Worm (Caenorhabditis elegans) whole organism, L2 larva: ENCODE data around the gene ver-1.

Experiments
- F13H6.1 ChIP-seq: sonication (generic microtip); optimal IDR thresholded peaks from 2 replicates; lab custom pipeline; 2016; ENCODE audit warnings: missing genetic modification characterization, missing compliant biosample characterization
- Y55F3AM.14 ChIP-seq: fragments of 200-800 bp; sonication (Bioruptor generic); optimal IDR thresholded peaks from 2 replicates; lab custom pipeline; 2018; ENCODE audit warnings: mild to moderate bottlenecking, missing genetic modification characterization, missing compliant biosample characterization
- ama-1 ChIP-seq: fragments of 150-350 bp; optimal IDR thresholded peaks from 2 replicates; lab custom pipeline; 2018; ENCODE audit warnings: inconsistent platforms
- elt-3 ChIP-seq: sonication (generic microtip); optimal IDR thresholded peaks from 2 replicates; lab custom pipeline; 2017; ENCODE audit warnings: missing biosample characterization, missing genetic modification characterization
- lin-13 ChIP-seq: fragments of 150-350 bp; optimal IDR thresholded peaks from 2 replicates; lab custom pipeline; 2014; ENCODE audit warnings: missing biosample characterization, missing genetic modification reagents, missing genetic modification characterization
- lin-39 ChIP-seq: fragments of 150-350 bp; optimal IDR thresholded peaks from 2 replicates; lab custom pipeline; 2014; ENCODE audit warnings: missing biosample characterization, missing genetic modification reagents, missing genetic modification characterization
- lsy-2 ChIP-seq, 2 experiments: fragments of 150-350 bp in 1 of 2; sonication (generic microtip) in 1 of 2; optimal IDR thresholded peaks; 2 replicates each; lab custom pipeline; 2014 to 2017; ENCODE audit warnings: missing biosample characterization in 2 of 2, missing genetic modification characterization in 2 of 2
- nhr-11 ChIP-seq: fragments of 150-350 bp; optimal IDR thresholded peaks from 2 replicates; lab custom pipeline; 2014; ENCODE audit warnings: missing biosample characterization, missing genetic modification characterization
- nhr-12 ChIP-seq: fragments of 150-350 bp; optimal IDR thresholded peaks from 2 replicates; lab custom pipeline; 2014; ENCODE audit warnings: missing biosample characterization, missing genetic modification characterization
- snpc-4 ChIP-seq: fragments of 150-350 bp; optimal IDR thresholded peaks from 2 replicates; lab custom pipeline; 2014; ENCODE audit warnings: missing biosample characterization, missing genetic modification characterization
- zag-1 ChIP-seq: fragments of 150-350 bp; optimal IDR thresholded peaks from 2 replicates; lab custom pipeline; 2014; ENCODE audit warnings: missing biosample characterization, missing genetic modification characterization

DNA sequence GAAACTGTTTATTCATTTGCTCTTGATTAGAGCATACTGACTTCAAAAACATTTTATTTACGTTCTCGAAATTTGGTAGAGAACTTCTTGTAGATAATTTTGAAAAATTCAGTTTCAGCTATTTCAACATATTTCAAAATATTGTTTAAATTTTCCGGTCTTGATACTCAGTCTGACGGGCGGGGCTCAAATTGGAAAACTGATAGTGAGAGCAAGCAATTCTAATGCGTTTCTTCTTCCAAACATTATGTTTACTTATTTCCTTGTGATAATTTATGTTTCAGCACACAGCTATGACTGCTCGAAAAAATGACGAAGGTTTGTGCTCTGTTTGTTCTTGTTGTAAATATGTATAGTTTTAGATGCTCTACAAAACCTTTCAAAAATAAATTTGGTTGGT is 36.4 kb upstream of the ver-1 start, which contains the start of gene pals-24:
- TF ChIP-seq ama-1 (lab: Kevin White, UChicago), result no peak
- no peak for TF ChIP-seq lin-39
- no peak for TF ChIP-seq zag-1 (tag; lab: Kevin White, UChicago)
- TF ChIP-seq lsy-2 (tag; optimal IDR thresholded peaks at IDR 0.05; lab: Kevin White, UChicago), result no peak
- TF ChIP-seq nhr-12 (tag; lab: Kevin White, UChicago), result no peak
- TF ChIP-seq elt-3, result no peak
- TF ChIP-seq lin-13 (GFP tag; lab: Kevin White, UChicago), result no peak
- TF ChIP-seq F13H6.1 (tag; lab: Kevin White, UChicago), result peak; percentile 8
- no peak for TF ChIP-seq snpc-4 (tag; lab: Kevin White, UChicago)
- no peak for TF ChIP-seq nhr-11 (tag; lab: Kevin White, UChicago)
- no peak for TF ChIP-seq Y55F3AM.14 (GFP tag; lab: Kevin White, UChicago)
